Fruit fly (Drosophila melanogaster) whole organism, wandering third instar larva: ENCODE data around the gene Larp7.

ENCODE experiments used
- Abd-B ChIP-seq: fragments of >200 bp; optimal IDR thresholded peaks from 2 replicates; lab custom pipeline; 2017; ENCODE audit warnings: missing biosample characterization, missing genetic modification characterization
- CG9705 ChIP-seq: fragments of 200-800 bp; sonication (Bioruptor generic); optimal IDR thresholded peaks from 2 replicates; lab custom pipeline; 2018; ENCODE audit warnings: missing biosample characterization, mild to moderate bottlenecking, missing genetic modification characterization
- CrebA ChIP-seq: fragments of 200-800 bp; sonication (Bioruptor generic); optimal IDR thresholded peaks from 2 replicates; lab custom pipeline; 2016; ENCODE audit warnings: missing biosample characterization, mild to moderate bottlenecking, missing genetic modification characterization, borderline replicate concordance
- Dfd ChIP-seq: fragments of >200 bp; optimal IDR thresholded peaks from 2 replicates; lab custom pipeline; 2017; ENCODE audit warnings: missing biosample characterization, missing genetic modification characterization
- Dif ChIP-seq: fragments of 200-275, 200-300 bp; sonication (Bioruptor generic); optimal IDR thresholded peaks from 2 replicates; lab custom pipeline; 2018; ENCODE audit warnings: missing biosample characterization, missing genetic modification characterization; ENCODE audit not compliant: partially characterized antibody
- HLH106 ChIP-seq: fragments of 200-800 bp; optimal IDR thresholded peaks from 3 replicates; lab custom pipeline; 2019; ENCODE audit warnings: missing biosample characterization, mild to moderate bottlenecking, missing genetic modification characterization, moderate library complexity
- Hnf4 ChIP-seq: fragments of 200-800 bp; sonication (Bioruptor generic); optimal IDR thresholded peaks from 2 replicates; lab custom pipeline; 2016; ENCODE audit warnings: missing biosample characterization, mild to moderate bottlenecking, missing genetic modification characterization
- Hr78 ChIP-seq: fragments of >200 bp; optimal IDR thresholded peaks from 2 replicates; lab custom pipeline; 2017; ENCODE audit warnings: missing biosample characterization, missing genetic modification characterization
- Hr83 ChIP-seq: fragments of 200-300 bp; sonication (Bioruptor generic); optimal IDR thresholded peaks from 2 replicates; lab custom pipeline; 2016; ENCODE audit warnings: missing biosample characterization, mild to moderate bottlenecking, missing genetic modification characterization, moderate library complexity; ENCODE audit not compliant: poor library complexity, severe bottlenecking
- Mio ChIP-seq: sonication (Bioruptor generic); optimal IDR thresholded peaks from 2 replicates; lab custom pipeline; 2016; ENCODE audit warnings: missing biosample characterization, missing genetic modification characterization
- N ChIP-seq: fragments of >200 bp; optimal IDR thresholded peaks from 2 replicates; lab custom pipeline; 2018; ENCODE audit warnings: missing biosample characterization, missing external identifiers, missing genetic modification characterization
- OdsH ChIP-seq: fragments of 200-800 bp; sonication (Bioruptor generic); optimal IDR thresholded peaks from 2 replicates; lab custom pipeline; 2016; ENCODE audit warnings: missing biosample characterization, mild to moderate bottlenecking, missing genetic modification characterization
- Sp1 ChIP-seq: fragments of 200-800 bp; sonication (Bioruptor generic); optimal IDR thresholded peaks from 3 replicates; lab custom pipeline; 2019; ENCODE audit warnings: missing biosample characterization, mild to moderate bottlenecking, missing genetic modification characterization, moderate library complexity
- brk ChIP-seq: fragments of 200-800 bp; sonication (Bioruptor generic); optimal IDR thresholded peaks from 2 replicates; lab custom pipeline; 2016; ENCODE audit warnings: missing biosample characterization, mild to moderate bottlenecking, missing genetic modification characterization
- dl ChIP-seq, 2 experiments: fragments of 175-275, 200-275 bp in 1 of 2; fragments of 200-275 bp in 1 of 2; sonication (Bioruptor generic); optimal IDR thresholded peaks; lab custom pipeline; 2018; ENCODE audit warnings: mild to moderate bottlenecking in 2 of 2, missing biosample characterization in 2 of 2, missing genetic modification characterization in 2 of 2, moderate library complexity in 2 of 2; ENCODE audit not compliant: partially characterized antibody in 2 of 2, insufficient read depth in 1 of 2
- dmrt93B ChIP-seq: fragments of 200-800 bp; sonication (Bioruptor generic); optimal IDR thresholded peaks from 2 replicates; lab custom pipeline; 2018; ENCODE audit warnings: missing biosample characterization, mild to moderate bottlenecking, missing genetic modification characterization
- dsf ChIP-seq: sonication (Bioruptor generic); optimal IDR thresholded peaks from 2 replicates; lab custom pipeline; 2016; ENCODE audit warnings: missing biosample characterization, missing genetic modification characterization, borderline replicate concordance
- ey ChIP-seq: fragments of 200-800 bp; sonication (Bioruptor generic); optimal IDR thresholded peaks from 2 replicates; lab custom pipeline; 2016; ENCODE audit warnings: missing biosample characterization, missing genetic modification characterization
- foxo ChIP-seq, 2 experiments: fragments of 200-800 bp; sonication (Bioruptor generic); optimal IDR thresholded peaks; 2 replicates in 1 of 2; 3 replicates in 1 of 2; lab custom pipeline; 2016 to 2017; ENCODE audit warnings: missing biosample characterization in 2 of 2, missing genetic modification characterization in 2 of 2
- fru ChIP-seq: fragments of 200-800 bp; sonication (Bioruptor generic); optimal IDR thresholded peaks from 3 replicates; lab custom pipeline; 2016; ENCODE audit warnings: missing biosample characterization, mild to moderate bottlenecking, missing genetic modification characterization
- h ChIP-seq: fragments of 200-800 bp; sonication (Bioruptor generic); optimal IDR thresholded peaks from 3 replicates; lab custom pipeline; 2016; ENCODE audit warnings: missing biosample characterization, mild to moderate bottlenecking, missing genetic modification characterization
- jim ChIP-seq: fragments of 175-275, 200-325 bp; sonication (Bioruptor generic); optimal IDR thresholded peaks from 2 replicates; lab custom pipeline; 2016; ENCODE audit warnings: missing biosample characterization, mild to moderate bottlenecking, missing genetic modification characterization
- lola ChIP-seq: fragments of >200 bp; optimal IDR thresholded peaks from 2 replicates; lab custom pipeline; 2017; ENCODE audit warnings: missing biosample characterization, missing genetic modification characterization
- sage ChIP-seq: fragments of 200-800 bp; sonication (Bioruptor generic); optimal IDR thresholded peaks from 2 replicates; lab custom pipeline; 2016; ENCODE audit warnings: missing biosample characterization, mild to moderate bottlenecking, missing genetic modification characterization
- sv ChIP-seq: fragments of 200-800 bp; sonication (Bioruptor generic); optimal IDR thresholded peaks from 3 replicates; lab custom pipeline; 2016; ENCODE audit warnings: missing biosample characterization, missing genetic modification characterization
- tai ChIP-seq: sonication (Bioruptor generic); optimal IDR thresholded peaks from 2 replicates; lab custom pipeline; 2016; ENCODE audit warnings: missing biosample characterization, missing genetic modification characterization
- woc ChIP-seq: sonication (Bioruptor generic); optimal IDR thresholded peaks from 2 replicates; lab custom pipeline; 2016; ENCODE audit warnings: missing biosample characterization, mild to moderate bottlenecking, missing genetic modification characterization

Larp7 gene

dm6 chrX:9284024-9284738 lies 40.6 kb downstream of the Larp7 start, which contains the start of gene lz:
TSS of gene lz (plus strand) at chrX:9284649.
- TF ChIP-seq dl (GFP tag; optimal IDR thresholded peaks at IDR 0.05; lab: Kevin White, UChicago; ENCODE audit: insufficient read depth in 1 of 2, partially characterized antibody in 2 of 2) (peak; percentile 44 to 52), Hr78 (GFP tag; lab: Kevin White, UChicago) (no peak), dmrt93B (no peak), CG9705 (GFP tag; lab: Kevin White, UChicago) (no peak), fru (GFP tag; lab: Kevin White, UChicago) (no peak), Dif (peak; percentile 80), HLH106 (tag; lab: Kevin White, UChicago) (no peak), N (GFP tag; lab: Kevin White, UChicago) (no peak), brk (GFP tag; lab: Kevin White, UChicago) (no peak), jim (GFP tag; lab: Kevin White, UChicago) (no peak)

dm6 chrX:9286386-9286785 lies 42.8 kb downstream of the Larp7 start:
- no peak for TF ChIP-seq Abd-B
- TF ChIP-seq woc (GFP tag; lab: Kevin White, UChicago), result no peak
- TF ChIP-seq Dfd (GFP tag; lab: Kevin White, UChicago), result no peak
- TF ChIP-seq CG9705 (GFP tag; lab: Kevin White, UChicago), result no peak
- TF ChIP-seq dl (GFP tag; optimal IDR thresholded peaks at IDR 0.05; lab: Kevin White, UChicago; ENCODE audit: insufficient read depth in 1 of 2, partially characterized antibody in 2 of 2), result no peak
- TF ChIP-seq foxo (GFP tag; optimal IDR thresholded peaks at IDR 0.05; lab: Kevin White, UChicago), result no peak

DNA sequence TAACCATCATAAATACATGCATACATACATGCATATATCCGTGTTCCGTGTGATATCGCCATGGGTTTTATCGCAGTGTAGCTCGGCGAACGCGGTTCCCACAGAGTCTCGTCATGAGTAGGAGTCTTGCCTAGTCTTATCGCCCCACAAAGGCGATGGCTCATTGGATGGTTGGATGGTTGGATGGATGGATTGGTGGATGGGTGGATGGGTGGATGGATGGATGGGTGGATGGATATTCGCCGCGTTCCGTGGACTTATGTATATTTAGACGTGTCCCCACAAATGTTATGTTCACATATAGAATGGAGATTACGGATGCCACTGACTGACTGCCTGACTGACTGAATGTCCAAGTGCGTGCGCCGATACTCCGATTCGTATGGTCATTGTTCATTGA lies 47.7 kb downstream of the Larp7 start:
- TF ChIP-seq sv (GFP tag; lab: Kevin White, UChicago) (no peak), Dfd (GFP tag; lab: Kevin White, UChicago) (no peak), Hr83 (GFP tag; lab: Kevin White, UChicago) (no peak), OdsH (GFP tag; lab: Kevin White, UChicago) (no peak), sage (GFP tag; lab: Kevin White, UChicago) (no peak), ey (GFP tag; lab: Kevin White, UChicago) (no peak), dsf (no peak), lola (GFP tag; lab: Kevin White, UChicago) (no peak), Abd-B (no peak), Mio (GFP tag; lab: Kevin White, UChicago) (no peak), CrebA (GFP tag; lab: Kevin White, UChicago) (no peak)

DNA sequence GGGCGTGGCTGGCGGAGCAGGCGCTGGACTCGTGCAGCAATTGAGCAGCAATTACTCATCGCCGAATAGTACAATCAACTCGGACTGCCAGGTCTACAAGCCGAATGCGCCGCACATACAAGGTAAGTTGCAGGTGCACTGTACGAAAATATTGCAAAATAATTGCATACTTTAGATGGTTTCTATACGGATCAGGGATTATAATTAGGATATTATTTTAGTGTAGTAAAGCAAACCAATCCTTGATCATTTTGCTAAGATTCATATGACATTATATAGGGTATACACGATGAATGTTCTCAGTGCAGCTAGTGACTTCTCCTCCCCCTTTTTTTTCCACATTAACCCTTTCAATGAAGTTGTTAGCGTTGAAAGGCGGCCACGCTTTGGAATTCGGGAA lies 51.9 kb downstream of the Larp7 start:
- no peak for TF ChIP-seq Hnf4 (GFP tag; lab: Kevin White, UChicago)
- no peak for TF ChIP-seq Abd-B
- TF ChIP-seq dmrt93B, result no peak
- no peak for TF ChIP-seq Dif
- no peak for TF ChIP-seq tai (GFP tag; lab: Kevin White, UChicago)
- TF ChIP-seq h (GFP tag; lab: Kevin White, UChicago), result peak; percentile 9
- TF ChIP-seq Sp1 (GFP tag; lab: Kevin White, UChicago), result no peak
- TF ChIP-seq, all 38 proteins: peak for 1
